Worm (Caenorhabditis elegans): ENCODE measurements around the gene hpo-40.

DNA sequence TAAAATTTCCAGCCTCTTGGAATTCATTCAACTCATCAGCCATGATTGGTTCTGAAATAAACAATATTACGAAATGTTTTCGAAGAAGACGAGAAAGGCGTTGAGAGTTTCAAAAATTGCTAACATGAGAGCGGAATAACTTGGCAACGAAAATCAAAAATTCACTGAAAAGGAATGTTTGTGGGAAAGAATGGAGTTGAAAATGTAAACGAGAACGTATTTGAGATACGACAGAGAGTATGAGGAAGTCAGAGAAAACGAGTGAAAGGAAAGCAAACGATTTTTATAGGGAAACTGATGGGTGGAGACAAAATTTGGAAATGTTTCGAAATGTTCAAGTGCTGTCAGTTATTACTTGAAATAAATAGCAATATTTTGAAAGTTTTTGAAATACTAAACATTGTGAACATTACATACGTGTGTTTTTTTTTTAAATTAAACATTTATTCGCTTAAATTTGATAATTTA is 42.3 kb downstream of the hpo-40 start, which contains the start of gene rop-1:
- TF ChIP-seq cog-1 (tag; optimal IDR thresholded peaks at IDR 0.05) (no peak), T22C8.4 (GFP tag; IDR thresholded peaks at IDR 0.05) (no peak), ztf-29 (GFP tag; IDR thresholded peaks at IDR 0.05) (no peak), tab-1 (GFP tag; IDR thresholded peaks at IDR 0.05) (no peak)

Measured in whole organism, midembryonic.